Fruit fly (Drosophila melanogaster) whole organism: ENCODE results near the gene CG2004.

Source experiments
- Dll ChIP-seq: fragments of >200 bp; optimal IDR thresholded peaks from 2 replicates; lab custom pipeline; 2017
- pan ChIP-seq: fragments of >200 bp; optimal IDR thresholded peaks from 2 replicates; lab custom pipeline; 2017
- usp ChIP-seq: fragments of >200 bp; optimal IDR thresholded peaks from 2 replicates; lab custom pipeline; 2017; ENCODE audit warnings: missing biosample characterization, missing genetic modification characterization, mixed read lengths

DNA sequence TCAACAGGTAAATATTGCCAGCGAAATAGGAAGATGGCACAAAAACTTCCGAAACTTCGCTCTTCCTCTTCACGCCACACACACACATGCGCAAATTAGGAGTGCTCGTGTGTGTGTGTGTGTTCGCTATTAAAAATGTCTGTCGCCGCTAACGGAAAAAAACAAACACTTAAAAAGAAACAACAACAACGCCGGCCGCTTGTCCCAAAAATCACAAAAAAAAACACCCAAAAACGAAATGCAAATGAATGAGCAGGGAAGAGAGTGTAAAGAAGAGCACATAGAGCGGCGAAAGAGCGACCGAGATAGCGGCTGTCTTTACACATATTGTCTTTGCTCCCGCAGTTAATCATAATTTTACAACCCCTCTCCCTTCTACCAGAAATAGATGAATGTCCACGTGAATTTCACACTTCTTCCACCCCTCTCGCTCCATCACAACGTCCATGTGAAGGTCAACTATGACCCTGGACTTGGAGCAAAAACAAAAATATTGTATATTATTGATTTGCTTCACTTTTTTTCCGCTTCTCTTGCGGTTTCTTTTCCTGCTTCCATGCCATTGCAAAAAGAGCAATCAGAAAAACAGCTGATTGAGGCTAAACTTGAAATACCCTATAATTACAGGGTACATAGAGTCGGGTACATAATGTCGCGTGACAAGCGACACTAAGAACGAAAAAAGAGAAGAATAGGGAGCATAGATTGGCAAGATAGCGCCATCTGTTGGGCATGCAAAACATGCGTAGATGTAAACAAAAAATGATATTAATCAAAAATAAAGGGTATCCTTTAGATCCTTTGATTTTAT lies 32.7 kb downstream of the CG2004 start:
- no peak for TF ChIP-seq usp (GFP tag; lab: Kevin White, UChicago)
- no peak for TF ChIP-seq Dll (lab: Kevin White, UChicago)
- no peak for TF ChIP-seq pan
